Fruit fly (Drosophila melanogaster) whole organism, adult: ENCODE measurements around the gene NHP2.

Source experiments
- CG5204 ChIP-seq: fragments of 200-800 bp; sonication (Bioruptor generic); optimal IDR thresholded peaks from 2 replicates; lab custom pipeline; 2016; ENCODE audit warnings: missing biosample characterization, missing genetic modification characterization
- Mnt ChIP-seq: fragments of 200-800 bp; sonication (Bioruptor generic); optimal IDR thresholded peaks from 2 replicates; lab custom pipeline; 2016; ENCODE audit warnings: missing biosample characterization, mild to moderate bottlenecking, missing genetic modification characterization
- ovo ChIP-seq: fragments of 200-800 bp; sonication (Bioruptor generic); optimal IDR thresholded peaks from 2 replicates; lab custom pipeline; 2016; ENCODE audit warnings: missing biosample characterization, missing genetic modification characterization

DNA sequence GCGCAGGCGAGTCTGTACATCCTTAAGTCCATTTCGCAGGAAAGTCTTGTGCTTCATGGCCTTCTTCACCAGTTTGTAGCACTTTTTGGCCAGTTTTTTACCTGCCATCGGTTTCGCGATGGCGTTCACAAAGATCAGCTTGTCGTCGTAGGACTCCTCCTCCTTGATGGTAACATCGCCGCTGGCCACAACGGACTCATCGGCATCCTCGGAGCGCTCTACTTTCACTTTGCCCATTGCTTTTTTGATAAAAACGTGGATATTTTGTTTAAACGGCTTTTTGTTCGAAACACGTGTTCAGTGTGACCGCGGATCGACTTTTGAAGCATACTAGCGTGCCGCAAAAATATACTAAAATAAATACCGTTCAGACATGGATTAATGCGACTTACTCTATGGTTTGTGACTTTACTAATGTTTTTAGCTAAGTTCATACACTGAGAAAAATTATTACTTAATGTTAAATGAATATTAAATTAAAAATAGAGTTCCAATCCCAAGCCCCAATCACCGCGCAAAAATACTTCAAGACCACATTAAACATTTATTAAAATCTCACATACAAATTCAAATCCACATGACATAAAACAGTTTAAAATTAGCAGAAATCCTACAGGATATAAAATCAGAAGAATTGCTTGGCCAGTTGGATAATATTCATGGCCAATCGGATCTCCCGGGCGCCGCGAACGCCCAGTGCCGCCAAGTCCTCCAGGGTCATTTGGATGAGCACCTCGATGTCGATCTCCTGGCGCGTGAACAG, at the start of gene NHP2:
- TF ChIP-seq Mnt: peak; percentile 98
- TF ChIP-seq ovo (GFP tag; lab: Kevin White, UChicago): no peak
- no peak for TF ChIP-seq CG5204 (GFP tag; lab: Kevin White, UChicago)
